Worm (Caenorhabditis elegans) whole organism, early embryonic: ENCODE results near the gene T01H3.3.

Experiments
- B0310.2 ChIP-seq: sonication (generic microtip); optimal IDR thresholded peaks from 2 replicates; lab custom pipeline; 2016; ENCODE audit warnings: mild to moderate bottlenecking, missing genetic modification characterization, missing compliant biosample characterization
- F13C5.2 ChIP-seq: sonication (generic microtip); optimal IDR thresholded peaks from 2 replicates; lab custom pipeline; 2017; ENCODE audit warnings: mild to moderate bottlenecking, missing genetic modification characterization, inconsistent platforms, missing compliant biosample characterization
- ama-1 ChIP-seq: fragments of 150-350 bp; optimal IDR thresholded peaks from 2 replicates; lab custom pipeline; 2014
- ceh-13 ChIP-seq: fragments of 200-800 bp; sonication (Bioruptor generic); optimal IDR thresholded peaks from 2 replicates; lab custom pipeline; 2018; ENCODE audit warnings: mild to moderate bottlenecking, missing genetic modification characterization, missing compliant biosample characterization
- ceh-36 ChIP-seq: sonication (generic microtip); optimal IDR thresholded peaks from 2 replicates; lab custom pipeline; 2016; ENCODE audit warnings: missing genetic modification characterization, inconsistent platforms, missing compliant biosample characterization
- flt-1 ChIP-seq: fragments of 200-800 bp; sonication (Bioruptor generic); IDR thresholded peaks from 2 replicates; pipeline ENCODE4 v1.3.6; 2022; ENCODE audit warnings: missing genetic modification characterization, missing compliant biosample characterization
- hmbx-1 ChIP-seq: sonication (generic microtip); optimal IDR thresholded peaks from 2 replicates; lab custom pipeline; 2016; ENCODE audit warnings: mild to moderate bottlenecking, missing genetic modification characterization, missing compliant biosample characterization
- hnd-1 ChIP-seq: sonication (generic microtip); optimal IDR thresholded peaks from 2 replicates; lab custom pipeline; 2016; ENCODE audit warnings: missing genetic modification characterization, missing compliant biosample characterization
- pes-1 ChIP-seq: fragments of 200-800 bp; sonication (Bioruptor generic); IDR thresholded peaks from 2 replicates; pipeline ENCODE4 v1.3.6; 2022; ENCODE audit warnings: missing genetic modification reagents, missing genetic modification characterization, missing compliant biosample characterization
- scrt-1 ChIP-seq: fragments of 200-800 bp; sonication (Bioruptor generic); IDR thresholded peaks from 2 replicates; pipeline ENCODE4 v1.3.6; 2022; ENCODE audit warnings: missing genetic modification characterization, missing compliant biosample characterization
- sea-1 ChIP-seq: fragments of 200-800 bp; sonication (Bioruptor generic); conservative IDR thresholded peaks from 2 replicates; pipeline ENCODE4 v1.3.6; 2022; ENCODE audit warnings: missing genetic modification characterization, missing compliant biosample characterization
- tbx-11 ChIP-seq: fragments of 200-800 bp; sonication (Bioruptor generic); IDR thresholded peaks from 2 replicates; pipeline ENCODE4 v1.3.6; 2022; ENCODE audit warnings: missing genetic modification characterization, missing compliant biosample characterization

- TF ChIP-seq ceh-36 (tag; lab: Kevin White, UChicago), result no peak
- TF ChIP-seq tbx-11 (GFP tag; lab: Robert Waterston, UW), result no peak
- TF ChIP-seq flt-1 (GFP tag; lab: Robert Waterston, UW), result no peak
- TF ChIP-seq sea-1 (GFP tag; lab: Robert Waterston, UW), result no peak
- TF ChIP-seq ceh-13 (GFP tag; lab: Kevin White, UChicago), result no peak
- no peak for TF ChIP-seq scrt-1
- TF ChIP-seq ama-1 (lab: Kevin White, UChicago), result no peak
- TF ChIP-seq hnd-1 (tag; lab: Kevin White, UChicago), result no peak
- TF ChIP-seq pes-1, result no peak
- no peak for TF ChIP-seq hmbx-1 (tag; lab: Kevin White, UChicago)
- peak; percentile 26 for TF ChIP-seq F13C5.2
- TF ChIP-seq B0310.2 (tag; lab: Kevin White, UChicago), result no peak
Measured at ce11 chrII:7860221-7860928, 13.3 kb downstream of the T01H3.3 start, which contains the start of gene lin-5.
